Fruit fly (Drosophila melanogaster): ENCODE results near the gene PolrMT.

DNA sequence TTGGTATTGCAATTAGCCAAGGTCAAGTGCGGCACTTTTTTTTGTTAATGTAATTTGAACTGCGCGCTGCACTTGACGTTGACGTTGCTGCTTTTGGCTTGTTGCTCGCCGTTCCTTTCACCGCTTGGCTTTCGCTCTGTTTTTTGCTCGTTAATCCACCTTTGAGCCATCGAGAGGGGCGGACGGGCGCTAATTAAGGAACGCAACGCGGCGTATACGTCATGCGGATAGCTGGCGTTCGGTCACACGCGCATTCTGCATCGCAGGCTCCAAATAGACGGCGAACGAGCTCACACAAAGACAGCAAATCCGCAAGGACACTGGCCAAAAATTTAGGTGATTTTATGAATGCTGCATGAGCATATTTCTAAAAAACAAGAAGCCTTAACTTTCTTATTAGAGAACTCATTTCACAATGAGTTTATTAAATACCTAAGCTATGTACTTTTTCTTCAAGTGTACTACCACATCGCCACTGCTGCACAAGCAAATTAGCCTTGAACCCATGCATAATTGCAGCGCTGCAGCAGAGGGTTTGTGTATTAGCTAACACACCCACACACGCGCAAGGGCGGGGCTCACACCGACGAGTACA, 21.8 kb downstream of the PolrMT start:
- TF ChIP-seq Usf (GFP tag; optimal IDR thresholded peaks at IDR 0.05) (no peak), CG16815 (GFP tag; optimal IDR thresholded peaks at IDR 0.05) (no peak), CG1603 (tag; optimal IDR thresholded peaks at IDR 0.05) (no peak), CG7786 (GFP tag; optimal IDR thresholded peaks at IDR 0.05) (no peak), psq (GFP tag; optimal IDR thresholded peaks at IDR 0.05) (no peak), ab (GFP tag; optimal IDR thresholded peaks at IDR 0.05) (no peak), CG12071 (GFP tag; optimal IDR thresholded peaks at IDR 0.05) (no peak), sob (GFP tag; IDR thresholded peaks at IDR 0.05) (no peak), CG16779 (GFP tag; IDR thresholded peaks at IDR 0.05) (no peak), CG10654 (GFP tag; optimal IDR thresholded peaks at IDR 0.05) (no peak)
